Fruit fly (Drosophila melanogaster) whole organism, embryonic: Measurements from ENCODE around the gene phol.

ENCODE experiments used
- Asciz ChIP-seq: fragments of 200-800 bp; sonication (Bioruptor generic); optimal IDR thresholded peaks from 2 replicates; lab custom pipeline; 2017; ENCODE audit warnings: missing biosample characterization, mild to moderate bottlenecking, missing genetic modification characterization, missing genetic modification reagents
- CG15696 ChIP-seq: fragments of 200-800 bp; sonication (Bioruptor generic); optimal IDR thresholded peaks from 2 replicates; lab custom pipeline; 2019; ENCODE audit warnings: missing biosample characterization, mild to moderate bottlenecking, missing genetic modification characterization, moderate library complexity
- CG1647 ChIP-seq: fragments of 200-800 bp; sonication (Bioruptor generic); optimal IDR thresholded peaks from 3 replicates; lab custom pipeline; 2016; ENCODE audit warnings: missing biosample characterization, missing genetic modification characterization
- CG16815 ChIP-seq: fragments of 200-800 bp; sonication (Bioruptor generic); optimal IDR thresholded peaks from 3 replicates; lab custom pipeline; 2017; ENCODE audit warnings: missing biosample characterization, mild to moderate bottlenecking, missing genetic modification characterization
- CG2202 ChIP-seq: fragments of 200-800 bp; sonication (Bioruptor generic); optimal IDR thresholded peaks from 2 replicates; lab custom pipeline; 2018; ENCODE audit warnings: missing biosample characterization, mild to moderate bottlenecking, missing genetic modification characterization
- CG2712 ChIP-seq: fragments of 200-800 bp; optimal IDR thresholded peaks from 3 replicates; lab custom pipeline; 2019; ENCODE audit warnings: missing biosample characterization, mild to moderate bottlenecking, missing genetic modification characterization, moderate library complexity
- CG30431 ChIP-seq: fragments of 200-800 bp; sonication (Bioruptor generic); optimal IDR thresholded peaks from 2 replicates; lab custom pipeline; 2017; ENCODE audit warnings: missing biosample characterization, missing genetic modification characterization
- CG3065 ChIP-seq: fragments of 200-800 bp; sonication (Bioruptor generic); optimal IDR thresholded peaks from 2 replicates; lab custom pipeline; 2016; ENCODE audit warnings: missing biosample characterization, missing genetic modification characterization
- CG7786 ChIP-seq: fragments of 200-800 bp; sonication (Bioruptor generic); optimal IDR thresholded peaks from 2 replicates; lab custom pipeline; 2016; ENCODE audit warnings: missing biosample characterization, missing genetic modification characterization
- CG7987 ChIP-seq: fragments of 200-800 bp; sonication (Bioruptor generic); optimal IDR thresholded peaks from 2 replicates; lab custom pipeline; 2018; ENCODE audit warnings: missing biosample characterization, mild to moderate bottlenecking, missing genetic modification characterization, moderate library complexity
- CG8765 ChIP-seq: fragments of 200-800 bp; sonication (Bioruptor generic); IDR thresholded peaks from 2 replicates; pipeline ENCODE4 v1.3.6; 2022; ENCODE audit warnings: missing biosample characterization, missing genetic modification characterization
- Dp ChIP-seq: fragments of 200-800 bp; sonication (Bioruptor generic); optimal IDR thresholded peaks from 2 replicates; lab custom pipeline; 2018; ENCODE audit warnings: missing biosample characterization, mild to moderate bottlenecking, missing genetic modification characterization, moderate library complexity
- Fer2 ChIP-seq: fragments of 200-800 bp; sonication (Bioruptor generic); optimal IDR thresholded peaks from 2 replicates; lab custom pipeline; 2018; ENCODE audit warnings: missing biosample characterization, mild to moderate bottlenecking, missing genetic modification characterization, moderate library complexity
- GATAe ChIP-seq: fragments of 200-800 bp; sonication (Bioruptor generic); conservative IDR thresholded peaks from 2 replicates; pipeline ENCODE4 v1.3.6; 2022; ENCODE audit warnings: missing biosample characterization, missing genetic modification characterization
- HHEX ChIP-seq: fragments of 200-800 bp; sonication (Bioruptor generic); optimal IDR thresholded peaks from 3 replicates; lab custom pipeline; 2017; ENCODE audit warnings: missing biosample characterization, mild to moderate bottlenecking, missing genetic modification characterization, missing genetic modification reagents
- HmgZ ChIP-seq: fragments of 200-800 bp; sonication (Bioruptor generic); optimal IDR thresholded peaks from 2 replicates; lab custom pipeline; 2018; ENCODE audit warnings: missing biosample characterization, mild to moderate bottlenecking, missing genetic modification characterization
- Lhr ChIP-seq: fragments of 200-800 bp; sonication (Bioruptor generic); optimal IDR thresholded peaks from 3 replicates; lab custom pipeline; 2017; ENCODE audit warnings: mild to moderate bottlenecking, missing biosample characterization, missing genetic modification reagents, missing genetic modification characterization
- Lpt ChIP-seq: fragments of >200 bp; optimal IDR thresholded peaks from 2 replicates; lab custom pipeline; 2018; ENCODE audit warnings: missing biosample characterization, missing genetic modification characterization
- MBD-R2 ChIP-seq: fragments of 200-800 bp; sonication (Bioruptor generic); IDR thresholded peaks from 2 replicates; pipeline ENCODE4 v1.3.6; 2022; ENCODE audit warnings: missing biosample characterization, missing genetic modification characterization
- Max ChIP-seq: fragments of 200-800 bp; sonication (Bioruptor generic); optimal IDR thresholded peaks from 2 replicates; lab custom pipeline; 2016; ENCODE audit warnings: missing biosample characterization, mild to moderate bottlenecking, missing genetic modification characterization
- NFAT ChIP-seq: fragments of 200-800 bp; sonication (Bioruptor generic); IDR thresholded peaks from 2 replicates; pipeline ENCODE4 v1.3.6; 2022; ENCODE audit warnings: missing biosample characterization, missing genetic modification characterization
- NK7.1 ChIP-seq: fragments of 200-800 bp; sonication (Bioruptor generic); optimal IDR thresholded peaks from 3 replicates; lab custom pipeline; 2016; ENCODE audit warnings: missing biosample characterization, missing genetic modification characterization
- Neu2 ChIP-seq: fragments of 200-800 bp; sonication (Bioruptor generic); optimal IDR thresholded peaks from 3 replicates; lab custom pipeline; 2016; ENCODE audit warnings: missing biosample characterization, missing genetic modification characterization, borderline replicate concordance
- Pdp1 ChIP-seq, 2 experiments: fragments of 200-800 bp; sonication (Bioruptor generic); optimal IDR thresholded peaks; 3 replicates each; lab custom pipeline; 2016; ENCODE audit warnings: missing biosample characterization in 2 of 2, missing genetic modification characterization in 2 of 2, mild to moderate bottlenecking in 1 of 2, moderate library complexity in 1 of 2
- Ptx1 ChIP-seq: fragments of 200-800 bp; sonication (Bioruptor generic); IDR thresholded peaks from 2 replicates; pipeline ENCODE4 v1.3.6; 2022; ENCODE audit warnings: missing biosample characterization, missing genetic modification characterization
- Rx ChIP-seq: fragments of 200-800 bp; sonication (Bioruptor generic); IDR thresholded peaks from 2 replicates; pipeline ENCODE4 v1.3.6; 2022; ENCODE audit warnings: missing biosample characterization, missing genetic modification characterization
- Sox102F ChIP-seq: fragments of 200-800 bp; sonication (Bioruptor generic); optimal IDR thresholded peaks from 2 replicates; lab custom pipeline; 2018; ENCODE audit warnings: missing biosample characterization, mild to moderate bottlenecking, missing genetic modification characterization, moderate library complexity
- Ssrp ChIP-seq: fragments of 200-800 bp; sonication (Bioruptor generic); optimal IDR thresholded peaks from 2 replicates; lab custom pipeline; 2018; ENCODE audit warnings: missing biosample characterization, mild to moderate bottlenecking, missing genetic modification characterization, moderate library complexity
- Xrp1 ChIP-seq: fragments of 200-800 bp; sonication (Bioruptor generic); IDR thresholded peaks from 2 replicates; pipeline ENCODE4 v1.3.6; 2022; ENCODE audit warnings: missing biosample characterization, missing genetic modification characterization
- ac ChIP-seq: fragments of 200-800 bp; sonication (Bioruptor generic); optimal IDR thresholded peaks from 3 replicates; lab custom pipeline; 2017; ENCODE audit warnings: missing biosample characterization, mild to moderate bottlenecking, missing genetic modification characterization
- chm ChIP-seq: fragments of 200-800 bp; sonication (Bioruptor generic); IDR thresholded peaks from 2 replicates; pipeline ENCODE4 v1.3.6; 2022; ENCODE audit warnings: missing biosample characterization, missing genetic modification characterization
- chn ChIP-seq: fragments of 200-800 bp; sonication (Bioruptor generic); optimal IDR thresholded peaks from 2 replicates; lab custom pipeline; 2016; ENCODE audit warnings: missing biosample characterization, missing genetic modification characterization
- dysf ChIP-seq: fragments of 200-800 bp; sonication (Bioruptor generic); IDR thresholded peaks from 3 replicates; pipeline ENCODE4 v1.3.6; 2022; ENCODE audit warnings: missing biosample characterization, missing genetic modification characterization
- fd102C ChIP-seq: fragments of 200-800 bp; sonication (Bioruptor generic); optimal IDR thresholded peaks from 2 replicates; lab custom pipeline; 2018; ENCODE audit warnings: missing biosample characterization, mild to moderate bottlenecking, missing genetic modification characterization, moderate library complexity
- gcm2 ChIP-seq: fragments of 200-800 bp; sonication (Bioruptor generic); optimal IDR thresholded peaks from 2 replicates; lab custom pipeline; 2016; ENCODE audit warnings: missing biosample characterization, missing genetic modification characterization
- gem ChIP-seq: fragments of 200-800 bp; sonication (Bioruptor generic); optimal IDR thresholded peaks from 2 replicates; lab custom pipeline; 2019; ENCODE audit warnings: missing biosample characterization, mild to moderate bottlenecking, missing genetic modification characterization, moderate library complexity
- her ChIP-seq: fragments of 200-800 bp; sonication (Bioruptor generic); optimal IDR thresholded peaks from 2 replicates; lab custom pipeline; 2016; ENCODE audit warnings: missing biosample characterization, missing genetic modification characterization
- nerfin-1 ChIP-seq: fragments of 200-800 bp; sonication (Bioruptor generic); optimal IDR thresholded peaks from 3 replicates; lab custom pipeline; 2019; ENCODE audit warnings: missing biosample characterization, mild to moderate bottlenecking, missing genetic modification characterization, moderate library complexity
- nmo ChIP-seq: fragments of 200-800 bp; sonication (Bioruptor generic); optimal IDR thresholded peaks from 2 replicates; lab custom pipeline; 2018; ENCODE audit warnings: missing biosample characterization, mild to moderate bottlenecking, missing genetic modification characterization, moderate library complexity
- nom ChIP-seq: fragments of 200-800 bp; sonication (Bioruptor generic); optimal IDR thresholded peaks from 2 replicates; lab custom pipeline; 2017; ENCODE audit warnings: missing biosample characterization, missing genetic modification characterization, mild to moderate bottlenecking, moderate library complexity, missing genetic modification reagents
- onecut ChIP-seq: fragments of 200-800 bp; sonication (Bioruptor generic); IDR thresholded peaks from 2 replicates; pipeline ENCODE4 v1.3.6; 2022; ENCODE audit warnings: missing biosample characterization, missing genetic modification characterization
- org-1 ChIP-seq: fragments of 200-800 bp; sonication (Bioruptor generic); optimal IDR thresholded peaks from 2 replicates; lab custom pipeline; 2017; ENCODE audit warnings: missing biosample characterization, missing genetic modification characterization
- pfk ChIP-seq: fragments of 200-800 bp; sonication (Bioruptor generic); optimal IDR thresholded peaks from 2 replicates; lab custom pipeline; 2018; ENCODE audit warnings: missing biosample characterization, mild to moderate bottlenecking, missing genetic modification characterization, moderate library complexity
- pzg ChIP-seq: fragments of 200-800 bp; sonication (Bioruptor generic); optimal IDR thresholded peaks from 3 replicates; lab custom pipeline; 2018; ENCODE audit warnings: missing biosample characterization, mild to moderate bottlenecking, missing genetic modification characterization, moderate library complexity
- run ChIP-seq: fragments of 200-800 bp; sonication (Bioruptor generic); optimal IDR thresholded peaks from 3 replicates; lab custom pipeline; 2018; ENCODE audit warnings: missing biosample characterization, mild to moderate bottlenecking, missing genetic modification characterization
- sisA ChIP-seq: fragments of 200-800 bp; sonication (Bioruptor generic); IDR thresholded peaks from 2 replicates; pipeline ENCODE4 v1.3.6; 2022; ENCODE audit warnings: missing biosample characterization, missing genetic modification characterization
- slbo ChIP-seq: fragments of 200-800 bp; sonication (Bioruptor generic); IDR thresholded peaks from 2 replicates; pipeline ENCODE4 v1.3.6; 2022; ENCODE audit warnings: missing biosample characterization, missing genetic modification characterization
- so ChIP-seq: fragments of 200-800 bp; sonication (Bioruptor generic); IDR thresholded peaks from 3 replicates; pipeline ENCODE4 v1.3.6; 2022; ENCODE audit warnings: missing biosample characterization, missing genetic modification characterization
- zen ChIP-seq: fragments of 200-800 bp; sonication (Bioruptor generic); optimal IDR thresholded peaks from 3 replicates; lab custom pipeline; 2018; ENCODE audit warnings: missing biosample characterization, mild to moderate bottlenecking, missing genetic modification characterization, moderate library complexity

phol gene

DNA sequence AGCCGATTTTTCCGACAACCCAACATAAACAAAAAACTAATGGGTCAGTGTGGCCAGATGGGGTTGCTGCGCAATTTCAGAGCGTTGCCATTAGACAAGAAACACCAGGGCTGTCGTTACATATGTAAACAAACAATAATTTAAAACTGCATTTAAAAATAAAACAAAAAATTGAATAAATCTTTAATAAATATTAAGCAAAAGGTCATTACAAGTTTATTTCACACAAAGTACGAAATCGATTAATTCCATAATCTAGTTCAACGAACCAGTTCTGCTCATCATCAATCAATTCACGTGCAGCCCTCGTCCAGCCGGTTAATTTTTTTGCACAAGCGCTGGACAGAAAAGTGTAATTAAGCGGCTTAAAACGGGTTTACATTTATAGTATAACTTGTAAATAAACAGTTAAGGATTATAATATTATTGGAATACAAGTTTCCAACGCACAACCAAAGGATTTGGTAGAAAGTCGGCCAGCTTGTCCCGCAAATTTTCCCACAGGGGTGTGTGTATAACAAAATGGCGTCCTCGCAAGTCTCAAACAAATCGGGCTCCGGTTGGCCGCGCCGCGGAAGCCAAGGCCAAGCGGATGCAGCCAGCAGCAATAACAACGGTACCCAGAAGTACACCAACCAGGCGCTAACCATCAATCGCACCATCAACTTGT, 45.2 kb downstream of the phol start, which contains the start of the genes CG4022 and Cpsf5 (continued):
- TF ChIP-seq Xrp1 (GFP tag; lab: Robert Waterston, UW) (peak; percentile 89), Asciz (GFP tag; lab: Kevin White, UChicago) (peak; percentile 52), Ssrp (peak; percentile 84), gcm2 (GFP tag; lab: Kevin White, UChicago) (peak; percentile 53), Lpt (no peak), CG16815 (GFP tag; lab: Kevin White, UChicago) (peak; percentile 70), NFAT (GFP tag; lab: Robert Waterston, UW) (peak; percentile 72), sisA (GFP tag; lab: Robert Waterston, UW) (peak; percentile 82), zen (tag; lab: Kevin White, UChicago) (peak; percentile 86), so (peak; percentile 85; the same call in 2 of the 3 replicates), Neu2 (GFP tag; lab: Kevin White, UChicago) (no peak), Ptx1 (GFP tag; lab: Robert Waterston, UW) (peak; percentile 84), nom (GFP tag; lab: Kevin White, UChicago) (peak; percentile 28), HHEX (GFP tag; lab: Kevin White, UChicago) (peak; percentile 69), Dp (peak; percentile 28), CG2202 (tag; lab: Kevin White, UChicago) (peak; percentile 69), chm (GFP tag; lab: Robert Waterston, UW) (peak; percentile 50; the same call in 1 of the 2 replicates), CG7786 (peak; percentile 34), pfk (GFP tag; lab: Kevin White, UChicago) (no peak), nmo (GFP tag; lab: Kevin White, UChicago) (peak; percentile 91), CG15696 (tag; lab: Kevin White, UChicago) (peak; percentile 85), CG30431 (GFP tag; lab: Kevin White, UChicago) (peak; percentile 52), dysf (GFP tag; lab: Robert Waterston, UW) (peak; percentile 84), CG7987 (no peak), Pdp1 (GFP tag; optimal IDR thresholded peaks at IDR 0.05; lab: Kevin White, UChicago) (peak; percentile 70 to 79), HmgZ (tag; lab: Kevin White, UChicago) (peak; percentile 91), CG8765 (peak; percentile 66; the same call in 1 of the 2 replicates), nerfin-1 (tag; lab: Kevin White, UChicago) (peak; percentile 69), fd102C (GFP tag; lab: Kevin White, UChicago) (no peak), Fer2 (tag; lab: Kevin White, UChicago) (peak; percentile 67), Sox102F (peak; percentile 82), ac (GFP tag; lab: Kevin White, UChicago) (peak; percentile 20), run (peak; percentile 54), slbo (GFP tag; lab: Robert Waterston, UW) (peak; percentile 90), MBD-R2 (GFP tag; lab: Robert Waterston, UW) (peak; percentile 84), CG3065 (GFP tag; lab: Kevin White, UChicago) (peak; percentile 46), chn (GFP tag; lab: Kevin White, UChicago) (peak; percentile 84), NK7.1 (no peak), Rx (GFP tag; lab: Robert Waterston, UW) (peak; percentile 38; the same call in 1 of the 2 replicates), her (GFP tag; lab: Kevin White, UChicago) (no peak), Lhr (GFP tag; lab: Kevin White, UChicago) (peak; percentile 80), CG2712 (peak; percentile 91), pzg (GFP tag; lab: Kevin White, UChicago) (peak; percentile 82), GATAe (GFP tag; lab: Robert Waterston, UW) (no peak), gem (tag; lab: Kevin White, UChicago) (peak; percentile 93), org-1 (GFP tag; lab: Kevin White, UChicago) (peak; percentile 45), Max (GFP tag; lab: Kevin White, UChicago) (peak; percentile 86), onecut (GFP tag; lab: Robert Waterston, UW) (peak; percentile 81), CG1647 (GFP tag; lab: Kevin White, UChicago) (peak; percentile 53)
